Worm (Caenorhabditis elegans): Measurements from ENCODE around the gene R160.3.
"Not testable (repeated sequence)": the region's sequence is repeated elsewhere in the genome, so short reads cannot be mapped to it uniquely, and the experiment has no call there.

Gene R160.3

ce11 chrX:4350198-4350597, 15.9 kb downstream of the R160.3 start, which contains the start of gene F14H12.2:
Gene F14H12.2 (plus strand): TSS chrX:4350498.
- TF ChIP-seq ztf-23 (GFP tag; IDR thresholded peaks at IDR 0.05) (no peak), cog-1 (tag; optimal IDR thresholded peaks at IDR 0.05) (no peak), flt-1 (GFP tag; IDR thresholded peaks at IDR 0.05) (no peak), ztf-29 (GFP tag; IDR thresholded peaks at IDR 0.05) (no peak), T22C8.4 (GFP tag; IDR thresholded peaks at IDR 0.05) (no peak), tab-1 (GFP tag; IDR thresholded peaks at IDR 0.05) (no peak), med-1 (GFP tag; optimal IDR thresholded peaks at IDR 0.05; ENCODE audit: insufficient read depth) (no peak), ref-1 (GFP tag; conservative IDR thresholded peaks at IDR 0.05) (no peak), klf-2 (GFP tag; conservative IDR thresholded peaks at IDR 0.05) (no peak)

ce11 chrX:4343915-4344314, 22.2 kb downstream of the R160.3 start, which contains the start of gene F14H12.3:
Gene F14H12.3 (plus strand): TSS chrX:4344215.
- TF ChIP-seq flt-1 (GFP tag; IDR thresholded peaks at IDR 0.05): no peak
- TF ChIP-seq ztf-23 (GFP tag; IDR thresholded peaks at IDR 0.05): no peak
- no peak for TF ChIP-seq T22C8.4 (GFP tag; IDR thresholded peaks at IDR 0.05)
- TF ChIP-seq ztf-29 (GFP tag; IDR thresholded peaks at IDR 0.05): no peak
- no peak for TF ChIP-seq med-1 (GFP tag; optimal IDR thresholded peaks at IDR 0.05; ENCODE audit: insufficient read depth)
- TF ChIP-seq ref-1 (GFP tag; conservative IDR thresholded peaks at IDR 0.05): no peak
- no peak for TF ChIP-seq klf-2 (GFP tag; conservative IDR thresholded peaks at IDR 0.05)
- TF ChIP-seq tab-1 (GFP tag; IDR thresholded peaks at IDR 0.05): no peak
- TF ChIP-seq cog-1 (tag; optimal IDR thresholded peaks at IDR 0.05): no peak

ce11 chrX:4342730-4343129, 23.4 kb downstream of the R160.3 start:
- TF ChIP-seq ztf-29 (GFP tag; IDR thresholded peaks at IDR 0.05) (no peak), T22C8.4 (GFP tag; IDR thresholded peaks at IDR 0.05) (no peak), klf-2 (GFP tag; conservative IDR thresholded peaks at IDR 0.05) (no peak), flt-1 (GFP tag; IDR thresholded peaks at IDR 0.05) (no peak), tab-1 (GFP tag; IDR thresholded peaks at IDR 0.05) (no peak), cog-1 (tag; optimal IDR thresholded peaks at IDR 0.05) (no peak), med-1 (GFP tag; optimal IDR thresholded peaks at IDR 0.05; ENCODE audit: insufficient read depth) (no peak), ztf-23 (GFP tag; IDR thresholded peaks at IDR 0.05) (no peak), ref-1 (GFP tag; conservative IDR thresholded peaks at IDR 0.05) (no peak)

ce11 chrX:4339332-4339731, 26.8 kb downstream of the R160.3 start, which contains the start of gene cst-1:
Gene cst-1 (plus strand): TSS chrX:4339632.
- not testable (repeated sequence) for TF ChIP-seq klf-2 (GFP tag; conservative IDR thresholded peaks at IDR 0.05); tab-1 (GFP tag; IDR thresholded peaks at IDR 0.05); ztf-29 (GFP tag; IDR thresholded peaks at IDR 0.05)

- TF ChIP-seq med-1 (GFP tag; optimal IDR thresholded peaks at IDR 0.05; ENCODE audit: insufficient read depth); klf-2 (GFP tag; conservative IDR thresholded peaks at IDR 0.05); ztf-29 (GFP tag; IDR thresholded peaks at IDR 0.05): not testable (repeated sequence)
Observed at ce11 chrX:4335950-4336349, 30.2 kb downstream of the R160.3 start, which contains the start of gene cst-2. Gene cst-2 (minus strand): TSS chrX:4336050.

- not testable (repeated sequence) for TF ChIP-seq flt-1 (GFP tag; IDR thresholded peaks at IDR 0.05); cog-1 (tag; optimal IDR thresholded peaks at IDR 0.05); klf-2 (GFP tag; conservative IDR thresholded peaks at IDR 0.05)
Observed at ce11 chrX:4332305-4332704, 33.8 kb downstream of the R160.3 start, which contains the start of gene C24A8.6. Gene C24A8.6 (minus strand): TSS chrX:4332405.

- TF ChIP-seq T22C8.4 (GFP tag; IDR thresholded peaks at IDR 0.05) (no peak), tab-1 (GFP tag; IDR thresholded peaks at IDR 0.05) (no peak), klf-2 (GFP tag; conservative IDR thresholded peaks at IDR 0.05) (no peak), flt-1 (GFP tag; IDR thresholded peaks at IDR 0.05) (no peak)
Observed at ce11 chrX:4328816-4329215, 37.3 kb downstream of the R160.3 start, which contains the start of gene C24A8.5. Gene C24A8.5 (minus strand): TSS chrX:4328916.

- no peak for TF ChIP-seq ref-1 (GFP tag; conservative IDR thresholded peaks at IDR 0.05)
- no peak for TF ChIP-seq tab-1 (GFP tag; IDR thresholded peaks at IDR 0.05)
- TF ChIP-seq ztf-29 (GFP tag; IDR thresholded peaks at IDR 0.05): no peak
- no peak for TF ChIP-seq flt-1 (GFP tag; IDR thresholded peaks at IDR 0.05)
- TF ChIP-seq cog-1 (tag; optimal IDR thresholded peaks at IDR 0.05): no peak
- no peak for TF ChIP-seq klf-2 (GFP tag; conservative IDR thresholded peaks at IDR 0.05)
- TF ChIP-seq med-1 (GFP tag; optimal IDR thresholded peaks at IDR 0.05; ENCODE audit: insufficient read depth): no peak
- TF ChIP-seq T22C8.4 (GFP tag; IDR thresholded peaks at IDR 0.05): no peak
- TF ChIP-seq ztf-23 (GFP tag; IDR thresholded peaks at IDR 0.05): no peak
Observed at ce11 chrX:4322847-4323455, 43.2 kb downstream of the R160.3 start.

- no peak for TF ChIP-seq flt-1 (GFP tag; IDR thresholded peaks at IDR 0.05)
- no peak for TF ChIP-seq cog-1 (tag; optimal IDR thresholded peaks at IDR 0.05)
- TF ChIP-seq tab-1 (GFP tag; IDR thresholded peaks at IDR 0.05): no peak
- TF ChIP-seq med-1 (GFP tag; optimal IDR thresholded peaks at IDR 0.05; ENCODE audit: insufficient read depth): no peak
- no peak for TF ChIP-seq klf-2 (GFP tag; conservative IDR thresholded peaks at IDR 0.05)
- TF ChIP-seq T22C8.4 (GFP tag; IDR thresholded peaks at IDR 0.05): no peak
- no peak for TF ChIP-seq ref-1 (GFP tag; conservative IDR thresholded peaks at IDR 0.05)
- no peak for TF ChIP-seq ztf-29 (GFP tag; IDR thresholded peaks at IDR 0.05)
- TF ChIP-seq ztf-23 (GFP tag; IDR thresholded peaks at IDR 0.05): no peak
Observed at ce11 chrX:4320563-4320962, 45.6 kb downstream of the R160.3 start, which contains the start of gene dop-6. Gene dop-6 (plus strand): TSS chrX:4320863.

- TF ChIP-seq tab-1 (GFP tag; IDR thresholded peaks at IDR 0.05) (no peak), cog-1 (tag; optimal IDR thresholded peaks at IDR 0.05) (no peak), ztf-29 (GFP tag; IDR thresholded peaks at IDR 0.05) (no peak), klf-2 (GFP tag; conservative IDR thresholded peaks at IDR 0.05) (no peak), ztf-23 (GFP tag; IDR thresholded peaks at IDR 0.05) (no peak), ref-1 (GFP tag; conservative IDR thresholded peaks at IDR 0.05) (no peak), T22C8.4 (GFP tag; IDR thresholded peaks at IDR 0.05) (no peak), flt-1 (GFP tag; IDR thresholded peaks at IDR 0.05) (no peak), med-1 (GFP tag; optimal IDR thresholded peaks at IDR 0.05; ENCODE audit: insufficient read depth) (no peak)
Observed at ce11 chrX:4317095-4317494, 49.0 kb downstream of the R160.3 start.

Data from whole organism, midembryonic.